Fruit fly (Drosophila melanogaster) whole organism, prepupa: ENCODE results near the gene CG14960.

Experiments
- Blimp-1 ChIP-seq: fragments of 200-800 bp; sonication (Bioruptor generic); optimal IDR thresholded peaks from 3 replicates; lab custom pipeline; 2017; ENCODE audit warnings: missing biosample characterization, missing genetic modification characterization, mild to moderate bottlenecking, moderate library complexity, missing genetic modification reagents
- CG10631 ChIP-seq: fragments of 200-800 bp; sonication (Bioruptor generic); optimal IDR thresholded peaks from 2 replicates; lab custom pipeline; 2016; ENCODE audit warnings: missing biosample characterization, missing genetic modification characterization
- CG11294 ChIP-seq: fragments of 200-800 bp; sonication (Bioruptor generic); IDR thresholded peaks from 2 replicates; pipeline ENCODE4 v1.3.6; 2022; ENCODE audit warnings: missing biosample characterization, missing genetic modification characterization
- CG11762 ChIP-seq: fragments of 200-800 bp; sonication (Bioruptor generic); optimal IDR thresholded peaks from 3 replicates; lab custom pipeline; 2016; ENCODE audit warnings: missing biosample characterization, missing genetic modification characterization; ENCODE audit not compliant: insufficient read depth
- CG11902 ChIP-seq: fragments of 200-800 bp; sonication (Bioruptor generic); optimal IDR thresholded peaks from 3 replicates; lab custom pipeline; 2016; ENCODE audit warnings: missing biosample characterization, missing genetic modification characterization
- CG1621 ChIP-seq: fragments of 200-800 bp; sonication (Bioruptor generic); optimal IDR thresholded peaks from 3 replicates; lab custom pipeline; 2018; ENCODE audit warnings: missing biosample characterization, mild to moderate bottlenecking, missing genetic modification characterization
- CG16779 ChIP-seq: fragments of 200-800 bp; sonication (Bioruptor generic); optimal IDR thresholded peaks from 3 replicates; lab custom pipeline; 2017; ENCODE audit warnings: missing biosample characterization, mild to moderate bottlenecking, missing genetic modification characterization
- CG3032 ChIP-seq: fragments of 200-800 bp; optimal IDR thresholded peaks from 2 replicates; lab custom pipeline; 2019; ENCODE audit warnings: missing biosample characterization, mild to moderate bottlenecking, missing genetic modification characterization, moderate library complexity
- CG31627 ChIP-seq: fragments of 200-800 bp; sonication (Bioruptor generic); optimal IDR thresholded peaks from 3 replicates; lab custom pipeline; 2016; ENCODE audit warnings: missing biosample characterization, missing genetic modification characterization
- CG34406 ChIP-seq: fragments of 200-800 bp; sonication (Bioruptor generic); optimal IDR thresholded peaks from 3 replicates; lab custom pipeline; 2016; ENCODE audit warnings: missing biosample characterization, missing genetic modification characterization
- CG3919 ChIP-seq: fragments of 200-800 bp; sonication (Bioruptor generic); optimal IDR thresholded peaks from 3 replicates; lab custom pipeline; 2016; ENCODE audit warnings: missing biosample characterization, missing genetic modification characterization
- CG4318 ChIP-seq: fragments of 200-800 bp; sonication (Bioruptor generic); optimal IDR thresholded peaks from 3 replicates; lab custom pipeline; 2017; ENCODE audit warnings: missing biosample characterization, mild to moderate bottlenecking, missing genetic modification characterization
- CG6163 ChIP-seq: fragments of 200-800 bp; sonication (Bioruptor generic); IDR thresholded peaks from 3 replicates; pipeline ENCODE4 v1.3.6; 2022; ENCODE audit warnings: missing biosample characterization, missing genetic modification characterization
- CG6276 ChIP-seq: fragments of 200-800 bp; sonication (Bioruptor generic); optimal IDR thresholded peaks from 2 replicates; lab custom pipeline; 2017; ENCODE audit warnings: missing biosample characterization, mild to moderate bottlenecking, missing genetic modification characterization
- CG6808 ChIP-seq: fragments of 200-800 bp; sonication (Bioruptor generic); optimal IDR thresholded peaks from 3 replicates; lab custom pipeline; 2017; ENCODE audit warnings: missing biosample characterization, missing genetic modification characterization, mild to moderate bottlenecking, moderate library complexity, missing genetic modification reagents
- CG6854 ChIP-seq: fragments of 200-800 bp; sonication (Bioruptor generic); optimal IDR thresholded peaks from 2 replicates; lab custom pipeline; 2017; ENCODE audit warnings: missing biosample characterization, mild to moderate bottlenecking, missing genetic modification characterization
- CG8119 ChIP-seq: fragments of 200-800 bp; sonication (Bioruptor generic); IDR thresholded peaks from 3 replicates; pipeline ENCODE4 v1.3.6; 2022; ENCODE audit warnings: missing biosample characterization, missing genetic modification characterization
- CG8319 ChIP-seq: fragments of 200-800 bp; sonication (Bioruptor generic); optimal IDR thresholded peaks from 3 replicates; lab custom pipeline; 2016; ENCODE audit warnings: missing biosample characterization, missing genetic modification characterization
- CG8632 ChIP-seq: fragments of 200-800 bp; sonication (Bioruptor generic); optimal IDR thresholded peaks from 3 replicates; lab custom pipeline; 2016; ENCODE audit warnings: missing biosample characterization, missing genetic modification characterization
- CG9139 ChIP-seq: fragments of 200-800 bp; sonication (Bioruptor generic); optimal IDR thresholded peaks from 3 replicates; lab custom pipeline; 2017; ENCODE audit warnings: missing biosample characterization, mild to moderate bottlenecking, missing genetic modification characterization
- Eip75B ChIP-seq: fragments of 200-800 bp; sonication (Bioruptor generic); optimal IDR thresholded peaks from 3 replicates; lab custom pipeline; 2016; ENCODE audit warnings: missing biosample characterization, missing genetic modification characterization
- Eip78C ChIP-seq: fragments of 200-800 bp; sonication (Bioruptor generic); peaks from one replicate; lab custom pipeline; 2016; ENCODE audit warnings: missing biosample characterization, missing genetic modification characterization
- Eip93F ChIP-seq: fragments of 200-800 bp; sonication (Bioruptor generic); optimal IDR thresholded peaks from 2 replicates; lab custom pipeline; 2016; ENCODE audit warnings: missing biosample characterization, mild to moderate bottlenecking, missing genetic modification characterization
- Ets21C ChIP-seq: fragments of 200-800 bp; sonication (Bioruptor generic); optimal IDR thresholded peaks from 3 replicates; lab custom pipeline; 2016; ENCODE audit warnings: missing biosample characterization, missing genetic modification characterization
- Gug ChIP-seq: fragments of 200-800 bp; sonication (Bioruptor generic); IDR thresholded peaks from 2 replicates; pipeline ENCODE4 v1.3.6; 2022; ENCODE audit warnings: missing biosample characterization, missing genetic modification characterization
- Hr38 ChIP-seq: sonication (Bioruptor generic); optimal IDR thresholded peaks from 2 replicates; lab custom pipeline; 2016; ENCODE audit warnings: missing biosample characterization, missing genetic modification characterization
- Hr39 ChIP-seq: fragments of 200-800 bp; sonication (Bioruptor generic); optimal IDR thresholded peaks from 2 replicates; lab custom pipeline; 2016; ENCODE audit warnings: missing biosample characterization, missing genetic modification characterization
- Hr4 ChIP-seq: fragments of 200-800 bp; sonication (Bioruptor generic); optimal IDR thresholded peaks from 3 replicates; lab custom pipeline; 2016; ENCODE audit warnings: missing biosample characterization, missing genetic modification characterization
- Lpt ChIP-seq: fragments of 200-800 bp; sonication (Bioruptor generic); optimal IDR thresholded peaks from 3 replicates; lab custom pipeline; 2016; ENCODE audit warnings: missing biosample characterization, missing genetic modification characterization
- OdsH ChIP-seq: fragments of 200-800 bp; sonication (Bioruptor generic); optimal IDR thresholded peaks from 3 replicates; lab custom pipeline; 2016; ENCODE audit warnings: missing biosample characterization, missing genetic modification characterization
- Smox ChIP-seq: fragments of 200-800 bp; sonication (Bioruptor generic); optimal IDR thresholded peaks from 3 replicates; lab custom pipeline; 2016; ENCODE audit warnings: missing biosample characterization, missing genetic modification characterization
- Sox102F ChIP-seq: fragments of 200-800 bp; sonication (Bioruptor generic); optimal IDR thresholded peaks from 2 replicates; lab custom pipeline; 2016; ENCODE audit warnings: missing biosample characterization, mild to moderate bottlenecking, missing genetic modification characterization
- Sox15 ChIP-seq: fragments of 200-800 bp; sonication (Bioruptor generic); optimal IDR thresholded peaks from 3 replicates; lab custom pipeline; 2016; ENCODE audit warnings: missing biosample characterization, missing genetic modification characterization
- achi ChIP-seq: fragments of 200-800 bp; sonication (Bioruptor generic); optimal IDR thresholded peaks from 3 replicates; lab custom pipeline; 2016; ENCODE audit warnings: missing biosample characterization, missing genetic modification characterization
- acj6 ChIP-seq: fragments of 200-800 bp; sonication (Bioruptor generic); optimal IDR thresholded peaks from 3 replicates; lab custom pipeline; 2016; ENCODE audit warnings: missing biosample characterization, missing genetic modification characterization
- cyc ChIP-seq: fragments of 200-800 bp; sonication (Bioruptor generic); optimal IDR thresholded peaks from 3 replicates; lab custom pipeline; 2016; ENCODE audit warnings: missing biosample characterization, missing genetic modification characterization
- dac ChIP-seq: fragments of 200-800 bp; sonication (Bioruptor generic); optimal IDR thresholded peaks from 2 replicates; lab custom pipeline; 2017; ENCODE audit warnings: missing biosample characterization, mild to moderate bottlenecking, missing genetic modification characterization
- dsx ChIP-seq: fragments of 200-800 bp; optimal IDR thresholded peaks from 3 replicates; lab custom pipeline; 2019; ENCODE audit warnings: missing biosample characterization, mild to moderate bottlenecking, missing genetic modification characterization, moderate library complexity; ENCODE audit not compliant: poor library complexity, severe bottlenecking
- eg ChIP-seq: fragments of 200-800 bp; sonication (Bioruptor generic); IDR thresholded peaks from 3 replicates; pipeline ENCODE4 v1.3.6; 2022; ENCODE audit warnings: missing biosample characterization, missing genetic modification characterization
- esn ChIP-seq: fragments of 200-800 bp; sonication (Bioruptor generic); optimal IDR thresholded peaks from 2 replicates; lab custom pipeline; 2016; ENCODE audit warnings: missing biosample characterization, mild to moderate bottlenecking, missing genetic modification characterization, moderate library complexity
- fd59A ChIP-seq: fragments of 200-800 bp; sonication (Bioruptor generic); optimal IDR thresholded peaks from 2 replicates; lab custom pipeline; 2017; ENCODE audit warnings: missing biosample characterization, mild to moderate bottlenecking, missing genetic modification characterization, missing genetic modification reagents
- pdm3 ChIP-seq: fragments of 200-800 bp; sonication (Bioruptor generic); optimal IDR thresholded peaks from 3 replicates; lab custom pipeline; 2016; ENCODE audit warnings: missing biosample characterization, missing genetic modification characterization
- salr ChIP-seq, 2 experiments: fragments of 200-800 bp; sonication (Bioruptor generic); optimal IDR thresholded peaks; 3 replicates each; lab custom pipeline; 2016 to 2018; ENCODE audit warnings: missing biosample characterization in 2 of 2, missing genetic modification characterization in 2 of 2, mild to moderate bottlenecking in 1 of 2
- ss ChIP-seq, 2 experiments: fragments of 200-800 bp; sonication (Bioruptor generic); optimal IDR thresholded peaks; 2 replicates in 1 of 2; 3 replicates in 1 of 2; lab custom pipeline; 2017 to 2018; ENCODE audit warnings: mild to moderate bottlenecking in 2 of 2, missing biosample characterization in 2 of 2, missing genetic modification characterization in 2 of 2, moderate library complexity in 1 of 2
- svp ChIP-seq: fragments of 200-800 bp; sonication (Bioruptor generic); peaks from one replicate; lab custom pipeline; 2016; ENCODE audit warnings: missing biosample characterization, missing genetic modification characterization
- topi ChIP-seq: fragments of 200-800 bp; sonication (Bioruptor generic); optimal IDR thresholded peaks from 3 replicates; lab custom pipeline; 2016; ENCODE audit warnings: missing biosample characterization, missing genetic modification characterization
- vri ChIP-seq: fragments of 200-800 bp; sonication (Bioruptor generic); optimal IDR thresholded peaks from 3 replicates; lab custom pipeline; 2016; ENCODE audit warnings: missing biosample characterization, mild to moderate bottlenecking, missing genetic modification characterization

The CG14960 gene

DNA sequence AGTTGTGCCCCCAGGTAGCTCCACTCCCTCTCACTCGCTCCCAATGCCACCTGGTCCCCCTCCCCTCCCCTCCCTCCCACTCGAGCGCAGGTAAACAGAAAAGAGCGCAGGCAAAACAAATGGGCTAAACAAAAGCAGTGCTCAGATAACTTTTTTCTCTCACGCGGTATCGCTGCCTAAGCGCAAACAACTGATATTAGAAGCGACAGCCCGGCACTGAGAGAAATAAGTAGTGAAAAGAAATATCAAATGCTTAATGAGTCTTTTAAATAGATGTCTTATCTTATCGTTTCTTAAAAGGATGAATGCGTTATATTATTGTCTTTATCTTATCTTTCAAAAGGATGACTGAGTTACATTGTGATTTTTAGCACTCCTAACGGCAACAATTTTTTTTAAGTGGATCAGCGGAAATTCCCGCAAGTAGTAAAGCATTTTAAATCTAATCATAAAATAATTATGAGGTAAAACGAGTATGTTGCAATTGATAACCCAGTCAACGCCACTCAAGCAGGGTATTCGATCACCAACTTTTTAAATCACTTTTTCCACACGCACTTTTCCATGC lies 30.4 kb downstream of the CG14960 start (continued):
- TF ChIP-seq CG31627: no peak
- peak; percentile 61 for TF ChIP-seq Lpt (GFP tag; lab: Kevin White, UChicago)
- TF ChIP-seq ss (GFP tag; optimal IDR thresholded peaks at IDR 0.05; lab: Kevin White, UChicago): no peak
- TF ChIP-seq Ets21C (GFP tag; lab: Kevin White, UChicago): no peak
- no peak for TF ChIP-seq Sox102F (GFP tag; lab: Kevin White, UChicago)
- peak; percentile 20 for TF ChIP-seq acj6 (GFP tag; lab: Kevin White, UChicago)
- TF ChIP-seq CG6854 (GFP tag; lab: Kevin White, UChicago): no peak
- peak; percentile 80 for TF ChIP-seq Hr4
- TF ChIP-seq vri (GFP tag; lab: Kevin White, UChicago): peak; percentile 66
- TF ChIP-seq eg (GFP tag; lab: Robert Waterston, UW): peak; percentile 79; the same call in 2 of the 3 replicates
- no peak for TF ChIP-seq Sox15
- peak; percentile 12 for TF ChIP-seq dac
- peak; percentile 59; the same call in 2 of the 3 replicates for TF ChIP-seq CG6163 (GFP tag; lab: Robert Waterston, UW)
- TF ChIP-seq CG8119: peak; percentile 80
- no peak for TF ChIP-seq CG11902 (GFP tag; lab: Kevin White, UChicago)
- no peak for TF ChIP-seq CG6808 (GFP tag; lab: Kevin White, UChicago)
- no peak for TF ChIP-seq CG1621 (tag; lab: Kevin White, UChicago)
- no peak for TF ChIP-seq dsx
- TF ChIP-seq salr (GFP tag; optimal IDR thresholded peaks at IDR 0.05; lab: Kevin White, UChicago): peak in 1 of 2 experiments; percentile 69
- no peak for TF ChIP-seq Blimp-1 (GFP tag; lab: Kevin White, UChicago)
- TF ChIP-seq CG10631: peak; percentile 29

DNA sequence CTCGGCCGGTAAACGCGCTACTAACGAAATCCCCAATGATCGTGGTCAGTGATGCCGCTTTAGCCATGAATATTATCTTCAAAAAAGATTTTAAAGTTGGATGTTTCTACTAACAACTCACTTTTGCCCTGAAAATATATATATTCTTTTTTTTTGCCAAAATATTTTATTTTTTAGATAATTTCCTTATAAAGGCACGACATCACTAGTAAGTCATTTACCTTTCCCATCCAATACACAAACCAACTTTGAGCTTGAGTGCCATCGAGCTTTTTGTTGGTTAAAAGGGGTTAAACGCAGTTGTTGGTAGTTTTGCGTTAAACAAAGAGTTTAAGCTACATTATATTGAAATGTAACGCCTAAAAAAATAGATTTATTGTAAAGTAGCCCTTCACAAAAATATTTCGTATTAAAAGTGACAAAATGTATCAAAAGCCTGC lies 32.3 kb downstream of the CG14960 start, which contains the start of gene CG14968:
Gene CG14968, minus strand, starts transcription at position 26 of the 440 bp plus-strand sequence.
- peak; percentile 91 for TF ChIP-seq CG8319 (GFP tag; lab: Kevin White, UChicago)
- TF ChIP-seq CG11294: peak; percentile 94
- peak; percentile 79 to 89 for TF ChIP-seq ss (GFP tag; optimal IDR thresholded peaks at IDR 0.05; lab: Kevin White, UChicago)
- peak; percentile 95 for TF ChIP-seq Smox (GFP tag; lab: Kevin White, UChicago)
- TF ChIP-seq vri (GFP tag; lab: Kevin White, UChicago): peak; percentile 92
- TF ChIP-seq Sox102F (GFP tag; lab: Kevin White, UChicago): peak; percentile 93
- TF ChIP-seq OdsH (GFP tag; lab: Kevin White, UChicago): peak; percentile 97
- TF ChIP-seq CG31627: peak; percentile 89
- peak; percentile 89 for TF ChIP-seq Blimp-1 (GFP tag; lab: Kevin White, UChicago)
- TF ChIP-seq topi (GFP tag; lab: Kevin White, UChicago): peak; percentile 97
- peak; percentile 95 for TF ChIP-seq esn (GFP tag; lab: Kevin White, UChicago)
- peak; percentile 97 for TF ChIP-seq CG3919 (GFP tag; lab: Kevin White, UChicago)
- peak; percentile 80 for TF ChIP-seq fd59A
- TF ChIP-seq CG11902 (GFP tag; lab: Kevin White, UChicago): peak; percentile 93
- peak; percentile 96 for TF ChIP-seq cyc (GFP tag; lab: Kevin White, UChicago)
- peak; percentile 88 for TF ChIP-seq CG11762 (GFP tag; lab: Kevin White, UChicago)
- TF ChIP-seq Hr4: peak; percentile 88
- peak; percentile 99 for TF ChIP-seq CG6163 (GFP tag; lab: Robert Waterston, UW)
- peak; percentile 88 for TF ChIP-seq CG3032 (tag; lab: Kevin White, UChicago)
- TF ChIP-seq pdm3 (GFP tag; lab: Kevin White, UChicago): peak; percentile 91
- peak; percentile 93 for TF ChIP-seq CG6276 (GFP tag; lab: Kevin White, UChicago)
- no peak for TF ChIP-seq Hr38 (GFP tag; lab: Kevin White, UChicago)
- peak; percentile 95 for TF ChIP-seq achi
- peak; percentile 91 for TF ChIP-seq dsx
- TF ChIP-seq Eip75B (GFP tag; lab: Kevin White, UChicago): peak; percentile 88
- TF ChIP-seq Eip93F: peak; percentile 94
- TF ChIP-seq svp (GFP tag; lab: Kevin White, UChicago): peak; percentile 96
- peak; percentile 78 for TF ChIP-seq CG16779 (tag; lab: Kevin White, UChicago)
- TF ChIP-seq dac: peak; percentile 83
- peak; percentile 89 for TF ChIP-seq CG4318 (GFP tag; lab: Kevin White, UChicago)
- TF ChIP-seq Eip78C (GFP tag; lab: Kevin White, UChicago): peak; percentile 98
- peak; percentile 77 for TF ChIP-seq CG9139
- TF ChIP-seq CG34406 (GFP tag; lab: Kevin White, UChicago): peak; percentile 97
- TF ChIP-seq CG10631: peak; percentile 89
- TF ChIP-seq eg (GFP tag; lab: Robert Waterston, UW): peak; percentile 97
- peak; percentile 95 for TF ChIP-seq Gug (GFP tag; lab: Robert Waterston, UW)
- peak; percentile 67 for TF ChIP-seq CG1621 (tag; lab: Kevin White, UChicago)
- peak; percentile 84 for TF ChIP-seq Hr39 (GFP tag; lab: Kevin White, UChicago)
- TF ChIP-seq CG8632 (GFP tag; lab: Kevin White, UChicago): peak; percentile 96
